Worm (Caenorhabditis elegans): ENCODE measurements around the gene Y46H3C.7.

Y46H3C.7 gene

ce11 chrV:1642768-1643167 is 51.1 kb downstream of the Y46H3C.7 start:
- no peak for TF ChIP-seq him-1 (tag; optimal IDR thresholded peaks at IDR 0.05)
- TF ChIP-seq W03F9.2 (tag; optimal IDR thresholded peaks at IDR 0.05) = no peak
- TF ChIP-seq dao-5 (tag; optimal IDR thresholded peaks at IDR 0.05) = no peak

Measured in whole organism, L4/young adult.